Worm (Caenorhabditis elegans) whole organism, L2 larva: ENCODE results near the gene lido-18.

Source experiments
- ama-1 ChIP-seq: fragments of 150-350 bp; optimal IDR thresholded peaks from 2 replicates; lab custom pipeline; 2018; ENCODE audit warnings: inconsistent platforms
- elt-3 ChIP-seq: sonication (generic microtip); optimal IDR thresholded peaks from 2 replicates; lab custom pipeline; 2017; ENCODE audit warnings: missing biosample characterization, missing genetic modification characterization
- ztf-1 ChIP-seq: fragments of 200-800 bp; sonication (Bioruptor generic); conservative IDR thresholded peaks from 2 replicates; pipeline ENCODE4 v1.3.6; 2022; ENCODE audit warnings: missing genetic modification characterization, missing compliant biosample characterization

DNA sequence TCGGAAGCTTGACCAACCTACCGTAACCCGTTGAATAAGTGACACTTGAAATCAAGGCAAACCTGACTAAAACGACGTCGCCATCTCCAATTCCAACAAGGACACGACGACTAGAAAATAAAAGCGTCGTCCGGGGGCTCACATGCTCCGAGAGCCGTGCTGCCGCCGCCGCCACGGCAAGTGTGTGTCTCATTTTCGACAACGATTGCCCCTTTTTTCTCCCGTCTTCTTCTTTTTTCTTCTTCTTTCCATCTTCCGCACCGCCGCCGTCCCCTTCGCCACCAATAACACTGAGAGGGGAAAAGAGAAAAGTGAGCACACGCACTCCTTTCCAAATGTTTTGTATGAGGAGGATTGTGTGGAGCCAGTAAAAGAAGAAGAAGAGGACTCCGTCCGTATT lies 916 bp upstream of the lido-18 start:
- TF ChIP-seq ztf-1 (GFP tag; lab: Robert Waterston, UW) = no peak
- no peak for TF ChIP-seq ama-1 (lab: Kevin White, UChicago)
- no peak for TF ChIP-seq elt-3 (tag; lab: Kevin White, UChicago)
